Fruit fly (Drosophila melanogaster) whole organism, embryonic: ENCODE measurements around the gene SerRS.

Experiments
- Abd-B ChIP-seq: fragments of 200-800 bp; sonication (Bioruptor generic); optimal IDR thresholded peaks from 2 replicates; lab custom pipeline; 2018; ENCODE audit warnings: missing biosample characterization, mild to moderate bottlenecking, missing genetic modification characterization, moderate library complexity
- Aef1 ChIP-seq: fragments of 200-800 bp; sonication (Bioruptor generic); IDR thresholded peaks from 3 replicates; pipeline ENCODE4 v1.3.6; 2022; ENCODE audit warnings: missing biosample characterization, missing genetic modification characterization
- B-H1 ChIP-seq: fragments of 200-800 bp; sonication (Bioruptor generic); IDR thresholded peaks from 3 replicates; pipeline ENCODE4 v1.3.6; 2022; ENCODE audit warnings: missing biosample characterization, missing genetic modification characterization
- Bgb ChIP-seq: fragments of 200-800 bp; sonication (Bioruptor generic); IDR thresholded peaks from 2 replicates; pipeline ENCODE4 v1.3.6; 2022; ENCODE audit warnings: missing biosample characterization, missing genetic modification characterization; ENCODE audit not compliant: partially characterized antibody
- CG1024 ChIP-seq: fragments of 200-800 bp; sonication (Bioruptor generic); IDR thresholded peaks from 2 replicates; pipeline ENCODE4 v1.3.6; 2022; ENCODE audit warnings: missing biosample characterization, missing genetic modification characterization
- CG10321 ChIP-seq: fragments of 200-800 bp; sonication (Bioruptor generic); IDR thresholded peaks from 2 replicates; pipeline ENCODE4 v1.3.6; 2022; ENCODE audit warnings: missing biosample characterization, missing genetic modification characterization
- CG10543 ChIP-seq: fragments of 200-800 bp; sonication (Bioruptor generic); optimal IDR thresholded peaks from 3 replicates; lab custom pipeline; 2017; ENCODE audit warnings: missing biosample characterization, mild to moderate bottlenecking, missing genetic modification characterization, moderate library complexity
- CG10654 ChIP-seq: fragments of 200-800 bp; sonication (Bioruptor generic); optimal IDR thresholded peaks from 2 replicates; lab custom pipeline; 2016; ENCODE audit warnings: missing biosample characterization, missing genetic modification characterization
- CG12744 ChIP-seq: fragments of 200-800 bp; sonication (Bioruptor generic); optimal IDR thresholded peaks from 2 replicates; lab custom pipeline; 2016; ENCODE audit warnings: missing biosample characterization, missing genetic modification characterization
- CG17186 ChIP-seq: fragments of 200-800 bp; sonication (Bioruptor generic); optimal IDR thresholded peaks from 3 replicates; lab custom pipeline; 2017; ENCODE audit warnings: missing biosample characterization, missing genetic modification reagents, missing genetic modification characterization
- CG18599 ChIP-seq: fragments of 200-800 bp; sonication (Bioruptor generic); optimal IDR thresholded peaks from 3 replicates; lab custom pipeline; 2017; ENCODE audit warnings: missing biosample characterization, missing genetic modification characterization, mild to moderate bottlenecking, moderate library complexity, missing genetic modification reagents
- CG18619 ChIP-seq: fragments of 200-800 bp; sonication (Bioruptor generic); optimal IDR thresholded peaks from 3 replicates; lab custom pipeline; 2017; ENCODE audit warnings: missing biosample characterization, mild to moderate bottlenecking, missing genetic modification characterization
- CG3163 ChIP-seq: fragments of 200-800 bp; sonication (Bioruptor generic); optimal IDR thresholded peaks from 3 replicates; lab custom pipeline; 2016; ENCODE audit warnings: missing biosample characterization, missing genetic modification characterization
- CG3838 ChIP-seq: fragments of 200-800 bp; sonication (Bioruptor generic); optimal IDR thresholded peaks from 3 replicates; lab custom pipeline; 2016; ENCODE audit warnings: missing biosample characterization, missing genetic modification characterization
- CG6254 ChIP-seq: fragments of 200-800 bp; sonication (Bioruptor generic); optimal IDR thresholded peaks from 3 replicates; lab custom pipeline; 2017; ENCODE audit warnings: mild to moderate bottlenecking, missing biosample characterization, missing genetic modification reagents, missing genetic modification characterization
- CG7745 ChIP-seq: fragments of 200-800 bp; sonication (Bioruptor generic); optimal IDR thresholded peaks from 2 replicates; lab custom pipeline; 2018; ENCODE audit warnings: missing biosample characterization, mild to moderate bottlenecking, missing genetic modification characterization, moderate library complexity
- CG8765 ChIP-seq: fragments of 200-800 bp; sonication (Bioruptor generic); IDR thresholded peaks from 2 replicates; pipeline ENCODE4 v1.3.6; 2022; ENCODE audit warnings: missing biosample characterization, missing genetic modification characterization
- D19A ChIP-seq: fragments of 200-800 bp; optimal IDR thresholded peaks from 3 replicates; lab custom pipeline; 2019; ENCODE audit warnings: missing biosample characterization, mild to moderate bottlenecking, missing genetic modification characterization, moderate library complexity
- Dbx ChIP-seq: fragments of 200-800 bp; sonication (Bioruptor generic); IDR thresholded peaks from 3 replicates; pipeline ENCODE4 v1.3.6; 2022; ENCODE audit warnings: missing biosample characterization, missing genetic modification characterization
- Dip2 ChIP-seq: fragments of 200-800 bp; sonication (Bioruptor generic); IDR thresholded peaks from 2 replicates; pipeline ENCODE4 v1.3.6; 2022; ENCODE audit warnings: missing biosample characterization, missing genetic modification characterization
- Dll ChIP-seq: fragments of 200-800 bp; sonication (Bioruptor generic); IDR thresholded peaks from 4 replicates; pipeline ENCODE4 v1.3.6; 2022; ENCODE audit warnings: missing biosample characterization, missing genetic modification characterization; ENCODE audit not compliant: partially characterized antibody
- Doc3 ChIP-seq: fragments of 200-800 bp; sonication (Bioruptor generic); IDR thresholded peaks from 3 replicates; pipeline ENCODE4 v1.3.6; 2022; ENCODE audit warnings: missing biosample characterization, missing genetic modification characterization; ENCODE audit not compliant: partially characterized antibody
- Gug ChIP-seq: fragments of 200-800 bp; sonication (Bioruptor generic); IDR thresholded peaks from 4 replicates; pipeline ENCODE4 v1.3.6; 2022; ENCODE audit warnings: missing biosample characterization, missing genetic modification characterization
- Hr51 ChIP-seq, 2 experiments: fragments of 200-800 bp; sonication (Bioruptor generic); optimal IDR thresholded peaks; 2 replicates in 1 of 2; 3 replicates in 1 of 2; lab custom pipeline; 2016 to 2018; ENCODE audit warnings: missing biosample characterization in 2 of 2, missing genetic modification characterization in 2 of 2, mild to moderate bottlenecking in 1 of 2, moderate library complexity in 1 of 2
- Pdp1 ChIP-seq, 2 experiments: fragments of 200-800 bp; sonication (Bioruptor generic); optimal IDR thresholded peaks; 3 replicates each; lab custom pipeline; 2016; ENCODE audit warnings: missing biosample characterization in 2 of 2, missing genetic modification characterization in 2 of 2, mild to moderate bottlenecking in 1 of 2, moderate library complexity in 1 of 2
- Side ChIP-seq: fragments of 200-800 bp; sonication (Bioruptor generic); optimal IDR thresholded peaks from 2 replicates; lab custom pipeline; 2016; ENCODE audit warnings: missing biosample characterization, missing genetic modification characterization
- Sry-β ChIP-seq: fragments of 200-800 bp; sonication (Bioruptor generic); optimal IDR thresholded peaks from 2 replicates; lab custom pipeline; 2018; ENCODE audit warnings: missing biosample characterization, mild to moderate bottlenecking, missing genetic modification characterization, moderate library complexity
- Xrp1 ChIP-seq: fragments of 200-800 bp; sonication (Bioruptor generic); IDR thresholded peaks from 2 replicates; pipeline ENCODE4 v1.3.6; 2022; ENCODE audit warnings: missing biosample characterization, missing genetic modification characterization
- amos ChIP-seq: fragments of 200-800 bp; sonication (Bioruptor generic); IDR thresholded peaks from 2 replicates; pipeline ENCODE4 v1.3.6; 2022; ENCODE audit warnings: missing biosample characterization, missing genetic modification characterization; ENCODE audit not compliant: partially characterized antibody
- chif ChIP-seq, 2 experiments: fragments of 200-800 bp; sonication (Bioruptor generic); optimal IDR thresholded peaks; 3 replicates each; lab custom pipeline; 2016; ENCODE audit warnings: missing biosample characterization in 2 of 2, missing genetic modification characterization in 2 of 2
- chinmo ChIP-seq: fragments of 200-800 bp; sonication (Bioruptor generic); IDR thresholded peaks from 4 replicates; pipeline ENCODE4 v1.3.6; 2022; ENCODE audit warnings: missing biosample characterization, missing genetic modification characterization; ENCODE audit not compliant: partially characterized antibody
- dan ChIP-seq: fragments of 200-800 bp; sonication (Bioruptor generic); IDR thresholded peaks from 2 replicates; pipeline ENCODE4 v1.3.6; 2022; ENCODE audit warnings: missing biosample characterization, missing genetic modification characterization
- dimm ChIP-seq: fragments of 200-800 bp; sonication (Bioruptor generic); IDR thresholded peaks from 2 replicates; pipeline ENCODE4 v1.3.6; 2022; ENCODE audit warnings: missing biosample characterization, missing genetic modification characterization
- dpn ChIP-seq, 2 experiments: fragments of 200-800 bp; sonication (Bioruptor generic); optimal IDR thresholded peaks; 3 replicates each; lab custom pipeline; 2016; ENCODE audit warnings: missing biosample characterization in 2 of 2, missing genetic modification characterization in 2 of 2
- fd64A ChIP-seq: fragments of 200-800 bp; sonication (Bioruptor generic); optimal IDR thresholded peaks from 3 replicates; lab custom pipeline; 2018; ENCODE audit warnings: missing biosample characterization, mild to moderate bottlenecking, missing genetic modification characterization
- ftz-f1 ChIP-seq: fragments of 200-800 bp; sonication (Bioruptor generic); optimal IDR thresholded peaks from 2 replicates; lab custom pipeline; 2016; ENCODE audit warnings: missing biosample characterization, missing genetic modification characterization
- insv ChIP-seq, 2 experiments: fragments of 200-800 bp; sonication (Bioruptor generic); optimal IDR thresholded peaks; 3 replicates each; lab custom pipeline; 2016 to 2018; ENCODE audit warnings: missing biosample characterization in 2 of 2, missing genetic modification characterization in 2 of 2
- kah ChIP-seq: fragments of 200-800 bp; sonication (Bioruptor generic); optimal IDR thresholded peaks from 2 replicates; lab custom pipeline; 2018; ENCODE audit warnings: missing biosample characterization, mild to moderate bottlenecking, missing genetic modification characterization
- kni ChIP-seq: fragments of 200-800 bp; sonication (Bioruptor generic); optimal IDR thresholded peaks from 3 replicates; lab custom pipeline; 2017; ENCODE audit warnings: mild to moderate bottlenecking, missing biosample characterization, missing genetic modification reagents, missing genetic modification characterization
- knrl ChIP-seq: fragments of 200-800 bp; sonication (Bioruptor generic); IDR thresholded peaks from 3 replicates; pipeline ENCODE4 v1.3.6; 2022; ENCODE audit warnings: missing biosample characterization, missing genetic modification characterization; ENCODE audit not compliant: partially characterized antibody
- lilli ChIP-seq: fragments of 200-800 bp; sonication (Bioruptor generic); optimal IDR thresholded peaks from 3 replicates; lab custom pipeline; 2016; ENCODE audit warnings: missing biosample characterization, missing genetic modification characterization
- lov ChIP-seq, 2 experiments: fragments of 200-800 bp in 1 of 2; fragments of >200 bp in 1 of 2; sonication (Bioruptor generic) in 1 of 2; IDR thresholded peaks in 1 of 2; optimal IDR thresholded peaks in 1 of 2; 2 replicates in 1 of 2; 3 replicates in 1 of 2; pipeline versions ENCODE4 v1.3.6 to Lab custom; 2017 to 2022; ENCODE audit warnings: missing biosample characterization in 1 of 2, missing genetic modification characterization in 1 of 2
- otp ChIP-seq: fragments of 200-800 bp; sonication (Bioruptor generic); IDR thresholded peaks from 3 replicates; pipeline ENCODE4, ENCODE4 v1.3.6; 2022; ENCODE audit warnings: missing biosample characterization, missing genetic modification characterization
- p53 ChIP-seq: fragments of 200-800 bp; sonication (Bioruptor generic); optimal IDR thresholded peaks from 2 replicates; lab custom pipeline; 2016; ENCODE audit warnings: missing biosample characterization, missing genetic modification characterization
- slbo ChIP-seq: fragments of 200-800 bp; sonication (Bioruptor generic); IDR thresholded peaks from 2 replicates; pipeline ENCODE4 v1.3.6; 2022; ENCODE audit warnings: missing biosample characterization, missing genetic modification characterization
- sob ChIP-seq: fragments of 200-800 bp; sonication (Bioruptor generic); IDR thresholded peaks from 2 replicates; pipeline ENCODE4 v1.3.6; 2022; ENCODE audit warnings: missing biosample characterization, missing genetic modification characterization
- tap ChIP-seq: fragments of 200-800 bp; optimal IDR thresholded peaks from 3 replicates; lab custom pipeline; 2019; ENCODE audit warnings: missing biosample characterization, mild to moderate bottlenecking, missing genetic modification characterization, moderate library complexity
- toy ChIP-seq: fragments of 200-800 bp; sonication (Bioruptor generic); IDR thresholded peaks from 2 replicates; pipeline ENCODE4 v1.3.6; 2022; ENCODE audit warnings: missing biosample characterization, missing genetic modification characterization
- vnd ChIP-seq: fragments of 200-800 bp; sonication (Bioruptor generic); IDR thresholded peaks from 3 replicates; pipeline ENCODE4 v1.3.6; 2022; ENCODE audit warnings: missing biosample characterization, missing genetic modification characterization; ENCODE audit not compliant: partially characterized antibody
- zfh1 ChIP-seq: fragments of 200-800 bp; sonication (Bioruptor generic); IDR thresholded peaks from 3 replicates; pipeline ENCODE4 v1.3.6; 2022; ENCODE audit warnings: missing biosample characterization, missing genetic modification characterization

SerRS gene

dm6 chr2L:3029012-3029411 lies 8.2 kb downstream of the SerRS start, which contains the start of the genes Sf3b2 and CG17219 (continued):
- TF ChIP-seq CG8765 (GFP tag; lab: Robert Waterston, UW) (no peak), Dbx (GFP tag; lab: Robert Waterston, UW) (no peak), dpn (GFP tag; optimal IDR thresholded peaks at IDR 0.05; lab: Kevin White, UChicago) (peak in 1 of 2 experiments; percentile 26), knrl (peak; percentile 70), ftz-f1 (GFP tag; lab: Kevin White, UChicago) (no peak), B-H1 (GFP tag; lab: Robert Waterston, UW) (no peak), vnd (GFP tag; lab: Robert Waterston, UW) (peak; percentile 52; the same call in 2 of the 3 replicates), Gug (GFP tag; lab: Robert Waterston, UW) (no peak), kni (GFP tag; lab: Kevin White, UChicago) (no peak), CG10543 (no peak), dimm (GFP tag; lab: Robert Waterston, UW) (no peak), D19A (tag; lab: Kevin White, UChicago) (no peak), CG1024 (no peak), CG3163 (GFP tag; lab: Kevin White, UChicago) (no peak), Sry-β (GFP tag; lab: Kevin White, UChicago) (peak; percentile 45), CG18599 (GFP tag; lab: Kevin White, UChicago) (no peak), zfh1 (GFP tag; lab: Robert Waterston, UW) (no peak), p53 (no peak), fd64A (no peak), Pdp1 (GFP tag; optimal IDR thresholded peaks at IDR 0.05; lab: Kevin White, UChicago) (no peak), CG6254 (GFP tag; lab: Kevin White, UChicago) (peak; percentile 99), amos (GFP tag; lab: Robert Waterston, UW) (peak; percentile 82), chinmo (no peak), chif (GFP tag; optimal IDR thresholded peaks at IDR 0.05; lab: Kevin White, UChicago) (no peak), sob (GFP tag; lab: Robert Waterston, UW) (peak; percentile 25; the same call in 1 of the 2 replicates), Xrp1 (GFP tag; lab: Robert Waterston, UW) (no peak), CG10321 (GFP tag; lab: Robert Waterston, UW) (no peak), otp (GFP tag; lab: Robert Waterston, UW) (no peak), Dll (GFP tag; lab: Robert Waterston, UW) (peak; percentile 76), dan (GFP tag; lab: Robert Waterston, UW) (no peak), kah (no peak), Bgb (GFP tag; lab: Robert Waterston, UW) (peak; percentile 72), CG17186 (GFP tag; lab: Kevin White, UChicago) (peak; percentile 25), lov (optimal IDR thresholded peaks at IDR 0.05; lab: Kevin White, UChicago) (no peak), lov (GFP tag; IDR thresholded peaks at IDR 0.05; lab: Robert Waterston, UW) (no peak), Hr51 (GFP tag; optimal IDR thresholded peaks at IDR 0.05; lab: Kevin White, UChicago) (no peak), Doc3 (peak; percentile 53; the same call in 2 of the 3 replicates), CG7745 (tag; lab: Kevin White, UChicago) (no peak), CG3838 (GFP tag; lab: Kevin White, UChicago) (no peak), Dip2 (no peak), slbo (GFP tag; lab: Robert Waterston, UW) (no peak), Side (GFP tag; lab: Kevin White, UChicago) (peak; percentile 18), tap (tag; lab: Kevin White, UChicago) (no peak), Aef1 (GFP tag; lab: Robert Waterston, UW) (no peak), insv (GFP tag; optimal IDR thresholded peaks at IDR 0.05; lab: Kevin White, UChicago) (no peak), CG18619 (GFP tag; lab: Kevin White, UChicago) (no peak), toy (no peak), CG12744 (GFP tag; lab: Kevin White, UChicago) (no peak), Abd-B (GFP tag; lab: Kevin White, UChicago) (no peak), CG10654 (GFP tag; lab: Kevin White, UChicago) (no peak), lilli (no peak)
